Fruit fly (Drosophila melanogaster) whole organism, embryonic: Measurements from ENCODE around the gene Cyp6d4.

Experiments used
- CG11085 ChIP-seq: fragments of 200-800 bp; sonication (Bioruptor generic); IDR thresholded peaks from 2 replicates; pipeline ENCODE4 v1.3.6; 2022; ENCODE audit warnings: missing biosample characterization, missing genetic modification characterization
- CG15011 ChIP-seq: fragments of 200-800 bp; sonication (Bioruptor generic); optimal IDR thresholded peaks from 3 replicates; lab custom pipeline; 2018; ENCODE audit warnings: missing biosample characterization, mild to moderate bottlenecking, missing genetic modification characterization
- Dbx ChIP-seq: fragments of 200-800 bp; sonication (Bioruptor generic); IDR thresholded peaks from 3 replicates; pipeline ENCODE4 v1.3.6; 2022; ENCODE audit warnings: missing biosample characterization, missing genetic modification characterization
- E2f2 ChIP-seq: fragments of 200-800 bp; sonication (Bioruptor generic); IDR thresholded peaks from 2 replicates; pipeline ENCODE4 v1.3.6; 2022; ENCODE audit warnings: missing biosample characterization, missing genetic modification characterization
- Oli ChIP-seq: fragments of 200-800 bp; sonication (Bioruptor generic); optimal IDR thresholded peaks from 2 replicates; lab custom pipeline; 2018; ENCODE audit warnings: missing biosample characterization, mild to moderate bottlenecking, missing genetic modification characterization, moderate library complexity
- ac ChIP-seq: fragments of 200-800 bp; sonication (Bioruptor generic); optimal IDR thresholded peaks from 3 replicates; lab custom pipeline; 2017; ENCODE audit warnings: missing biosample characterization, mild to moderate bottlenecking, missing genetic modification characterization
- crc ChIP-seq: fragments of 200-800 bp; sonication (Bioruptor generic); optimal IDR thresholded peaks from 2 replicates; lab custom pipeline; 2016; ENCODE audit warnings: missing biosample characterization, missing genetic modification characterization
- fd3F ChIP-seq: fragments of 200-800 bp; sonication (Bioruptor generic); optimal IDR thresholded peaks from 2 replicates; lab custom pipeline; 2018; ENCODE audit warnings: missing biosample characterization, mild to moderate bottlenecking, missing genetic modification characterization, moderate library complexity
- so ChIP-seq: fragments of 200-800 bp; sonication (Bioruptor generic); IDR thresholded peaks from 3 replicates; pipeline ENCODE4 v1.3.6; 2022; ENCODE audit warnings: missing biosample characterization, missing genetic modification characterization
- unpg ChIP-seq: fragments of 200-800 bp; sonication (Bioruptor generic); optimal IDR thresholded peaks from 3 replicates; lab custom pipeline; 2018; ENCODE audit warnings: missing biosample characterization, mild to moderate bottlenecking, missing genetic modification characterization, moderate library complexity

dm6 chr3R:22669121-22669520 is 29.0 kb upstream of the Cyp6d4 start:
- no peak for TF ChIP-seq ac (GFP tag; lab: Kevin White, UChicago)
- TF ChIP-seq E2f2 (GFP tag; lab: Robert Waterston, UW), result no peak
- TF ChIP-seq Dbx (GFP tag; lab: Robert Waterston, UW), result no peak
- TF ChIP-seq crc (GFP tag; lab: Kevin White, UChicago), result no peak
- TF ChIP-seq so, result no peak
- no peak for TF ChIP-seq unpg (GFP tag; lab: Kevin White, UChicago)
- TF ChIP-seq fd3F (GFP tag; lab: Kevin White, UChicago), result no peak
- no peak for TF ChIP-seq CG11085 (GFP tag; lab: Robert Waterston, UW)
- TF ChIP-seq Oli, result no peak
- no peak for TF ChIP-seq CG15011 (GFP tag; lab: Kevin White, UChicago)
